Worm (Caenorhabditis elegans) whole organism, L1 larva: ENCODE results near the gene T05A12.3.

Source experiments
- C04F5.9 ChIP-seq: sonication (generic microtip); optimal IDR thresholded peaks from 2 replicates; lab custom pipeline; 2016; ENCODE audit warnings: missing genetic modification characterization, missing compliant biosample characterization
- C16A3.4 ChIP-seq: fragments of 150-350 bp; optimal IDR thresholded peaks from 2 replicates; lab custom pipeline; 2014; ENCODE audit warnings: missing biosample characterization, missing genetic modification characterization
- C34B4.2 ChIP-seq: sonication (generic microtip); optimal IDR thresholded peaks from 2 replicates; lab custom pipeline; 2017; ENCODE audit warnings: mild to moderate bottlenecking, missing genetic modification characterization, missing compliant biosample characterization
- alr-1 ChIP-seq: fragments of 200-800 bp; sonication (Bioruptor generic); optimal IDR thresholded peaks from 2 replicates; lab custom pipeline; 2018; ENCODE audit warnings: borderline replicate concordance, mild to moderate bottlenecking, missing genetic modification characterization, missing compliant biosample characterization
- aly-2 ChIP-seq: fragments of 150-350 bp; optimal IDR thresholded peaks from 2 replicates; lab custom pipeline; 2014; ENCODE audit warnings: missing biosample characterization, missing genetic modification characterization
- ceh-63 ChIP-seq: fragments of 200-800 bp; sonication (Bioruptor generic); optimal IDR thresholded peaks from 2 replicates; lab custom pipeline; 2018; ENCODE audit warnings: mild to moderate bottlenecking, missing genetic modification characterization, missing compliant biosample characterization
- ceh-90 ChIP-seq: sonication (generic microtip); optimal IDR thresholded peaks from 2 replicates; lab custom pipeline; 2016; ENCODE audit warnings: missing genetic modification characterization, missing compliant biosample characterization
- dpl-1 ChIP-seq, 3 experiments: fragments of 150-350 bp in 2 of 3; sonication (generic microtip) in 1 of 3; optimal IDR thresholded peaks; 2 replicates each; lab custom pipeline; 2014 to 2017; ENCODE audit warnings: missing biosample characterization in 3 of 3, missing genetic modification characterization in 3 of 3, missing genetic modification reagents in 3 of 3
- dsc-1 ChIP-seq: sonication (generic microtip); optimal IDR thresholded peaks from 2 replicates; lab custom pipeline; 2016; ENCODE audit warnings: mild to moderate bottlenecking, missing genetic modification characterization, missing compliant biosample characterization
- egl-13 ChIP-seq: sonication (generic microtip); optimal IDR thresholded peaks from 2 replicates; lab custom pipeline; 2016; ENCODE audit warnings: missing genotype, missing genetic modification reagents, missing genetic modification characterization, missing compliant biosample characterization
- egl-27 ChIP-seq, 2 experiments: fragments of 150-350 bp in 1 of 2; sonication (generic microtip); optimal IDR thresholded peaks; 3 replicates each; lab custom pipeline; 2017 to 2018; ENCODE audit warnings: missing biosample characterization in 2 of 2, missing genetic modification characterization in 2 of 2, missing genetic modification reagents in 2 of 2
- grh-1 ChIP-seq: fragments of 200-800 bp; sonication (Bioruptor generic); IDR thresholded peaks from 2 replicates; pipeline ENCODE4 v1.3.6; 2022; ENCODE audit warnings: missing genetic modification reagents, missing genetic modification characterization, missing compliant biosample characterization
- irx-1 ChIP-seq: sonication (generic microtip); optimal IDR thresholded peaks from 2 replicates; lab custom pipeline; 2016; ENCODE audit warnings: missing genetic modification characterization, missing compliant biosample characterization
- jun-1 ChIP-seq: fragments of 150-350 bp; optimal IDR thresholded peaks from 2 replicates; lab custom pipeline; 2014; ENCODE audit warnings: missing biosample characterization, missing genetic modification reagents, missing genetic modification characterization
- lin-14 ChIP-seq: fragments of 200-800 bp; sonication (Bioruptor generic); optimal IDR thresholded peaks from 2 replicates; lab custom pipeline; 2018; ENCODE audit warnings: mild to moderate bottlenecking, missing genetic modification characterization, moderate library complexity, missing compliant biosample characterization
- lin-35 ChIP-seq, 2 experiments: fragments of 150-350 bp; optimal IDR thresholded peaks; 2 replicates each; lab custom pipeline; 2014; ENCODE audit warnings: missing biosample characterization in 2 of 2, missing genetic modification characterization in 2 of 2, missing genetic modification reagents in 2 of 2
- lin-39 ChIP-seq: fragments of 150-350 bp; optimal IDR thresholded peaks from 2 replicates; lab custom pipeline; 2014; ENCODE audit warnings: missing biosample characterization, missing genetic modification reagents, missing genetic modification characterization
- lsy-2 ChIP-seq, 2 experiments: fragments of 150-350 bp; optimal IDR thresholded peaks; 2 replicates each; lab custom pipeline; 2014; ENCODE audit warnings: missing biosample characterization in 2 of 2, missing genetic modification characterization in 2 of 2
- mab-9 ChIP-seq: fragments of 200-800 bp; sonication (Bioruptor generic); IDR thresholded peaks from 2 replicates; pipeline ENCODE4 v1.3.6; 2022; ENCODE audit warnings: missing genetic modification reagents, missing genetic modification characterization, missing compliant biosample characterization
- mdl-1 ChIP-seq, 2 experiments: fragments of 150-350 bp; optimal IDR thresholded peaks; 2 replicates each; lab custom pipeline; 2014 to 2017; ENCODE audit warnings: missing biosample characterization in 2 of 2, missing genetic modification characterization in 2 of 2, inconsistent platforms in 1 of 2
- mep-1 ChIP-seq: fragments of 150-350 bp; optimal IDR thresholded peaks from 2 replicates; lab custom pipeline; 2014; ENCODE audit warnings: missing biosample characterization, missing genetic modification characterization
- nhr-12 ChIP-seq: sonication (generic microtip); optimal IDR thresholded peaks from 2 replicates; lab custom pipeline; 2017; ENCODE audit warnings: missing biosample characterization, missing genetic modification characterization
- nhr-20 ChIP-seq: sonication (generic microtip); optimal IDR thresholded peaks from 2 replicates; lab custom pipeline; 2016; ENCODE audit warnings: mild to moderate bottlenecking, missing genetic modification characterization, missing compliant biosample characterization
- nhr-237 ChIP-seq: fragments of 150-350 bp; optimal IDR thresholded peaks from 2 replicates; lab custom pipeline; 2014; ENCODE audit warnings: missing biosample characterization, missing genetic modification characterization
- nhr-28 ChIP-seq: fragments of 150-350 bp; optimal IDR thresholded peaks from 2 replicates; lab custom pipeline; 2014; ENCODE audit warnings: missing biosample characterization, missing genetic modification characterization
- nhr-47 ChIP-seq: sonication (generic microtip); optimal IDR thresholded peaks from 2 replicates; lab custom pipeline; 2016; ENCODE audit warnings: mild to moderate bottlenecking, missing genetic modification characterization, moderate library complexity, missing compliant biosample characterization
- nhr-76 ChIP-seq: sonication (generic microtip); optimal IDR thresholded peaks from 2 replicates; lab custom pipeline; 2017; ENCODE audit warnings: missing biosample characterization, missing genetic modification characterization
- nhr-77 ChIP-seq: fragments of 150-350 bp; optimal IDR thresholded peaks from 2 replicates; lab custom pipeline; 2014; ENCODE audit warnings: missing biosample characterization, missing genetic modification characterization
- nhr-90 ChIP-seq: sonication (generic microtip); optimal IDR thresholded peaks from 2 replicates; lab custom pipeline; 2016; ENCODE audit warnings: mild to moderate bottlenecking, missing genetic modification characterization, missing compliant biosample characterization; ENCODE audit not compliant: poor library complexity
- pag-3 ChIP-seq: sonication (generic microtip); optimal IDR thresholded peaks from 2 replicates; lab custom pipeline; 2017; ENCODE audit warnings: missing genetic modification characterization, mild to moderate bottlenecking, missing compliant biosample characterization, antibody characterized with exemption, borderline replicate concordance; ENCODE audit not compliant: insufficient read depth
- skn-1 ChIP-seq: fragments of 150-350 bp; optimal IDR thresholded peaks from 2 replicates; lab custom pipeline; 2014; ENCODE audit warnings: missing biosample characterization, missing genetic modification characterization
- sup-37 ChIP-seq: fragments of 200-800 bp; sonication (Bioruptor generic); optimal IDR thresholded peaks from 2 replicates; lab custom pipeline; 2018; ENCODE audit warnings: mild to moderate bottlenecking, missing genetic modification characterization, missing compliant biosample characterization
- swsn-7 ChIP-seq: sonication (generic microtip); optimal IDR thresholded peaks from 2 replicates; lab custom pipeline; 2016; ENCODE audit warnings: missing genetic modification characterization, missing compliant biosample characterization
- tlp-1 ChIP-seq: fragments of 150-350 bp; optimal IDR thresholded peaks from 2 replicates; lab custom pipeline; 2014; ENCODE audit warnings: missing biosample characterization, missing genetic modification characterization
- unc-62 ChIP-seq: fragments of 150-350 bp; optimal IDR thresholded peaks from 2 replicates; lab custom pipeline; 2014; ENCODE audit warnings: missing biosample characterization, missing genetic modification reagents, missing genetic modification characterization
- unc-86 ChIP-seq: sonication (generic microtip); optimal IDR thresholded peaks from 2 replicates; lab custom pipeline; 2016; ENCODE audit warnings: missing genetic modification characterization, missing compliant biosample characterization
- unc-98 ChIP-seq: fragments of 200-800 bp; sonication (Bioruptor generic); IDR thresholded peaks from 2 replicates; pipeline ENCODE4 v1.3.6; 2022; ENCODE audit warnings: missing genetic modification characterization, missing compliant biosample characterization
- vab-15 ChIP-seq: sonication (generic microtip); optimal IDR thresholded peaks from 2 replicates; lab custom pipeline; 2017; ENCODE audit warnings: missing genotype, mild to moderate bottlenecking, missing genetic modification characterization, missing compliant biosample characterization
- ztf-11 ChIP-seq, 2 experiments: sonication (generic microtip); optimal IDR thresholded peaks; 2 replicates each; lab custom pipeline; 2016 to 2017; ENCODE audit warnings: missing genetic modification characterization in 2 of 2, missing biosample characterization in 1 of 2, missing compliant biosample characterization in 1 of 2
- ztf-4 ChIP-seq: fragments of 150-350 bp; optimal IDR thresholded peaks from 2 replicates; lab custom pipeline; 2014; ENCODE audit warnings: missing biosample characterization, missing genetic modification characterization

Gene T05A12.3

ce11 chrIV:6905947-6906489, 18.6 kb upstream of the T05A12.3 start, which contains the start of the genes T22D1.17 and T22D1.8:
T22D1.17 (plus strand) TSS chrIV:6905997.
T22D1.8 (minus strand) TSS chrIV:6906348.
- TF ChIP-seq ceh-63: no peak
- no peak for TF ChIP-seq ztf-4 (tag; lab: Kevin White, UChicago)
- TF ChIP-seq nhr-237 (tag; lab: Kevin White, UChicago): no peak
- no peak for TF ChIP-seq unc-62 (GFP tag; lab: Kevin White, UChicago)
- TF ChIP-seq skn-1 (tag; lab: Kevin White, UChicago): no peak
- TF ChIP-seq aly-2 (tag; lab: Kevin White, UChicago): peak; percentile 60
- no peak for TF ChIP-seq lin-39 (tag; lab: Kevin White, UChicago)
- TF ChIP-seq ztf-11 (tag; optimal IDR thresholded peaks at IDR 0.05; lab: Kevin White, UChicago): no peak

- TF ChIP-seq nhr-47 (no peak), lsy-2 (tag; optimal IDR thresholded peaks at IDR 0.05; lab: Kevin White, UChicago) (no peak), egl-13 (tag; lab: Kevin White, UChicago) (no peak)
These were observed 18.0 kb upstream of the T05A12.3 start for ce11 chrIV:6905428-6905827.

DNA sequence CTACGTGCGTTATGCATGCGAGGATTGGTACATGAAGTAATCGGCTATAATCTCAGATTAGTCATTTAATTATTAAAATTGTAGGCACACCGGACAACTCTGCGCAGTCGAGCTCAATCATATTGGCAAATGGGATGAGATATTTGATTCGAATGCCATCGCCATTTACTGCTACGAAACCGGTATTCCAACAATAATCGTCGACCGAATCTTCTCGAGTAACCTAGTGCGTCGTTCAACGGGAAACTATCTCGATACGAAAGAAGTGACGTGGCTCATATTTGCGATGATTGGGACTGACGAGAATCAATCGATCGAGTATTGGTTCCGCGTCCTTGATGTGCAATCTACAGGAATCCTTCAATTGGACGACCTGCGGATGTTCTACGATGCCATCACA, 17.2 kb upstream of the T05A12.3 start:
- no peak for TF ChIP-seq C16A3.4
- no peak for TF ChIP-seq unc-98

DNA sequence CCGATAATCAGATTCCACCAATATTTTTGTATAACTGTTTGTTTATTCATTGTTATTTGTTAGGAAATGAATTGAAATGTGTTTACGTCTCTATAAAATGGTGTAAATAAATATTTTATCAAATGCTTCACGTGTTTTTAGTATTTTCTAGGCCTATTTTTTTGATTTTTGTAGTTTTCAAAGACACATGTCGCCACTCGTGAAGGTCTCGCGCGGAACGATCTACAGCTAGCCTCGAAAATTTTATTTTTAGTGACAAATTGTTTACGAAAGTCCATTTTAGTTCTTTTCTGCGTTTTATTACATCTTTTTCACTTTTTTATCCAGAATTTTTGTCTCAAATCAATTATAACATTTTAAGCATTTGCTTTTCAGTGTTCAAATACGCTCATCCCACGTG, 16.1 kb upstream of the T05A12.3 start, which contains the start of gene T22D1.5:
Gene T22D1.5 (plus strand): TSS at position 376 of the 400 bp plus-strand sequence.
- TF ChIP-seq nhr-237 (tag; lab: Kevin White, UChicago) (no peak), grh-1 (no peak), nhr-12 (tag; lab: Kevin White, UChicago) (no peak), sup-37 (no peak)

- TF ChIP-seq C04F5.9 (tag; lab: Kevin White, UChicago) (no peak), irx-1 (tag; lab: Kevin White, UChicago) (no peak), lsy-2 (tag; optimal IDR thresholded peaks at IDR 0.05; lab: Kevin White, UChicago) (no peak), ceh-90 (tag; lab: Kevin White, UChicago) (no peak), nhr-28 (no peak)
These were observed 4.1 kb downstream of the T05A12.3 start, which contains the start of gene tre-2 for ce11 chrIV:6883342-6883741. tre-2 (minus strand) TSS chrIV:6883442.

- TF ChIP-seq mab-9 (GFP tag; lab: Robert Waterston, UW) (0 out of 2 replicates have a peak, but pooled peaks have one; percentile 17), alr-1 (tag; lab: Kevin White, UChicago) (no peak), tlp-1 (tag; lab: Kevin White, UChicago) (no peak), dsc-1 (tag; lab: Kevin White, UChicago) (peak; percentile 75), egl-27 (tag; optimal IDR thresholded peaks at IDR 0.05; lab: Kevin White, UChicago) (peak; percentile 5 to 72), nhr-47 (peak; percentile 63), lin-35 (GFP tag; optimal IDR thresholded peaks at IDR 0.05; lab: Kevin White, UChicago) (peak in 1 of 2 experiments; percentile 27), nhr-237 (tag; lab: Kevin White, UChicago) (no peak), pag-3 (tag; lab: Kevin White, UChicago) (no peak), ztf-4 (tag; lab: Kevin White, UChicago) (peak; percentile 51), nhr-28 (no peak), C34B4.2 (tag; lab: Kevin White, UChicago) (no peak), dpl-1 (GFP tag; optimal IDR thresholded peaks at IDR 0.05; lab: Kevin White, UChicago) (peak in 1 of 3 experiments; percentile 29), aly-2 (tag; lab: Kevin White, UChicago) (no peak), unc-98 (no peak), nhr-90 (tag; lab: Kevin White, UChicago) (no peak), nhr-20 (tag; lab: Kevin White, UChicago) (peak; percentile 71), nhr-76 (tag; lab: Kevin White, UChicago) (no peak), irx-1 (tag; lab: Kevin White, UChicago) (peak; percentile 39), lsy-2 (tag; optimal IDR thresholded peaks at IDR 0.05; lab: Kevin White, UChicago) (peak; percentile 48 to 68), skn-1 (tag; lab: Kevin White, UChicago) (peak; percentile 15), vab-15 (tag; lab: Kevin White, UChicago) (no peak), unc-86 (tag; lab: Kevin White, UChicago) (peak; percentile 52), jun-1 (tag; lab: Kevin White, UChicago) (peak; percentile 28), mdl-1 (tag; optimal IDR thresholded peaks at IDR 0.05; lab: Kevin White, UChicago) (peak in 1 of 2 experiments; percentile 52), egl-13 (tag; lab: Kevin White, UChicago) (peak; percentile 28), nhr-77 (tag; lab: Kevin White, UChicago) (peak; percentile 54), lin-14 (peak; percentile 96), swsn-7 (tag; lab: Kevin White, UChicago) (peak; percentile 60), mep-1 (tag; lab: Kevin White, UChicago) (peak; percentile 50)
These were observed 6.3 kb downstream of the T05A12.3 start for ce11 chrIV:6881183-6881582.
